Worm (Caenorhabditis elegans) whole organism, L1 larva: ENCODE measurements around the gene atg-9.

Experiments
- C04F5.9 ChIP-seq: sonication (generic microtip); optimal IDR thresholded peaks from 2 replicates; lab custom pipeline; 2016; ENCODE audit warnings: missing genetic modification characterization, missing compliant biosample characterization
- F16B12.6 ChIP-seq: fragments of 150-350 bp; optimal IDR thresholded peaks from 2 replicates; lab custom pipeline; 2014; ENCODE audit warnings: missing biosample characterization, missing genetic modification characterization
- alr-1 ChIP-seq: fragments of 200-800 bp; sonication (Bioruptor generic); optimal IDR thresholded peaks from 2 replicates; lab custom pipeline; 2018; ENCODE audit warnings: borderline replicate concordance, mild to moderate bottlenecking, missing genetic modification characterization, missing compliant biosample characterization
- ceh-63 ChIP-seq: fragments of 200-800 bp; sonication (Bioruptor generic); optimal IDR thresholded peaks from 2 replicates; lab custom pipeline; 2018; ENCODE audit warnings: mild to moderate bottlenecking, missing genetic modification characterization, missing compliant biosample characterization
- ceh-8 ChIP-seq: fragments of 200-800 bp; sonication (Bioruptor generic); optimal IDR thresholded peaks from 2 replicates; lab custom pipeline; 2018; ENCODE audit warnings: mild to moderate bottlenecking, missing genetic modification characterization, moderate library complexity, missing compliant biosample characterization
- ceh-82 ChIP-seq, 3 experiments: fragments of 150-350 bp in 1 of 3; sonication (generic microtip) in 2 of 3; optimal IDR thresholded peaks; 2 replicates each; lab custom pipeline; 2014 to 2017; ENCODE audit warnings: missing biosample characterization in 3 of 3, missing genetic modification characterization in 3 of 3
- ceh-88 ChIP-seq: fragments of 200-800 bp; sonication (Bioruptor generic); IDR thresholded peaks from 2 replicates; pipeline ENCODE4 v1.3.6; 2022; ENCODE audit warnings: missing genetic modification characterization, missing compliant biosample characterization
- dpl-1 ChIP-seq, 3 experiments: fragments of 150-350 bp in 2 of 3; sonication (generic microtip) in 1 of 3; optimal IDR thresholded peaks; 2 replicates each; lab custom pipeline; 2014 to 2017; ENCODE audit warnings: missing biosample characterization in 3 of 3, missing genetic modification characterization in 3 of 3, missing genetic modification reagents in 3 of 3
- dsc-1 ChIP-seq: sonication (generic microtip); optimal IDR thresholded peaks from 2 replicates; lab custom pipeline; 2016; ENCODE audit warnings: mild to moderate bottlenecking, missing genetic modification characterization, missing compliant biosample characterization
- efl-3 ChIP-seq: fragments of 200-800 bp; sonication (Bioruptor generic); optimal IDR thresholded peaks from 2 replicates; lab custom pipeline; 2018; ENCODE audit warnings: mild to moderate bottlenecking, missing genetic modification characterization, missing compliant biosample characterization
- elt-3 ChIP-seq, 6 experiments: fragments of 150-350 bp in 1 of 6; sonication (generic microtip); optimal IDR thresholded peaks; 2 replicates each; lab custom pipeline; 2017 to 2018; ENCODE audit warnings: missing biosample characterization in 6 of 6, missing genetic modification characterization in 6 of 6, inconsistent platforms in 1 of 6
- ets-5 ChIP-seq: fragments of 200-800 bp; sonication (Bioruptor generic); IDR thresholded peaks from 2 replicates; pipeline ENCODE4 v1.3.6; 2022; ENCODE audit warnings: missing genetic modification characterization, missing compliant biosample characterization
- fkh-10 ChIP-seq: sonication (generic microtip); optimal IDR thresholded peaks from 2 replicates; lab custom pipeline; 2017; ENCODE audit warnings: missing biosample characterization, missing genetic modification reagents, missing genetic modification characterization
- fkh-8 ChIP-seq: sonication (generic microtip); optimal IDR thresholded peaks from 2 replicates; lab custom pipeline; 2016; ENCODE audit warnings: mild to moderate bottlenecking, missing genetic modification characterization, missing compliant biosample characterization
- grh-1 ChIP-seq: fragments of 200-800 bp; sonication (Bioruptor generic); IDR thresholded peaks from 2 replicates; pipeline ENCODE4 v1.3.6; 2022; ENCODE audit warnings: missing genetic modification reagents, missing genetic modification characterization, missing compliant biosample characterization
- hpl-2 ChIP-seq: fragments of 150-350 bp; optimal IDR thresholded peaks from 2 replicates; lab custom pipeline; 2014; ENCODE audit warnings: missing biosample characterization, missing genetic modification reagents, missing genetic modification characterization
- jun-1 ChIP-seq: fragments of 150-350 bp; optimal IDR thresholded peaks from 2 replicates; lab custom pipeline; 2014; ENCODE audit warnings: missing biosample characterization, missing genetic modification reagents, missing genetic modification characterization
- lin-13 ChIP-seq: fragments of 150-350 bp; optimal IDR thresholded peaks from 2 replicates; lab custom pipeline; 2014; ENCODE audit warnings: missing biosample characterization, missing genetic modification reagents, missing genetic modification characterization
- lin-14 ChIP-seq: fragments of 200-800 bp; sonication (Bioruptor generic); optimal IDR thresholded peaks from 2 replicates; lab custom pipeline; 2018; ENCODE audit warnings: mild to moderate bottlenecking, missing genetic modification characterization, moderate library complexity, missing compliant biosample characterization
- lin-15B ChIP-seq: fragments of 150-350 bp; sonication (generic microtip); optimal IDR thresholded peaks from 3 replicates; lab custom pipeline; 2014; ENCODE audit warnings: missing biosample characterization, missing genetic modification characterization
- lin-35 ChIP-seq, 2 experiments: fragments of 150-350 bp; optimal IDR thresholded peaks; 2 replicates each; lab custom pipeline; 2014; ENCODE audit warnings: missing biosample characterization in 2 of 2, missing genetic modification characterization in 2 of 2, missing genetic modification reagents in 2 of 2
- lin-39 ChIP-seq: fragments of 150-350 bp; optimal IDR thresholded peaks from 2 replicates; lab custom pipeline; 2014; ENCODE audit warnings: missing biosample characterization, missing genetic modification reagents, missing genetic modification characterization
- lir-3 ChIP-seq: sonication (generic microtip); optimal IDR thresholded peaks from 2 replicates; lab custom pipeline; 2016; ENCODE audit warnings: mild to moderate bottlenecking, missing genetic modification characterization, moderate library complexity, missing compliant biosample characterization; ENCODE audit not compliant: poor library complexity
- lsy-2 ChIP-seq, 2 experiments: fragments of 150-350 bp; optimal IDR thresholded peaks; 2 replicates each; lab custom pipeline; 2014; ENCODE audit warnings: missing biosample characterization in 2 of 2, missing genetic modification characterization in 2 of 2
- mdl-1 ChIP-seq, 2 experiments: fragments of 150-350 bp; optimal IDR thresholded peaks; 2 replicates each; lab custom pipeline; 2014 to 2017; ENCODE audit warnings: missing biosample characterization in 2 of 2, missing genetic modification characterization in 2 of 2, inconsistent platforms in 1 of 2
- nhr-11 ChIP-seq: fragments of 150-350 bp; optimal IDR thresholded peaks from 2 replicates; lab custom pipeline; 2014; ENCODE audit warnings: missing biosample characterization, missing genetic modification characterization
- nhr-12 ChIP-seq: sonication (generic microtip); optimal IDR thresholded peaks from 2 replicates; lab custom pipeline; 2017; ENCODE audit warnings: missing biosample characterization, missing genetic modification characterization
- nhr-20 ChIP-seq: sonication (generic microtip); optimal IDR thresholded peaks from 2 replicates; lab custom pipeline; 2016; ENCODE audit warnings: mild to moderate bottlenecking, missing genetic modification characterization, missing compliant biosample characterization
- nhr-47 ChIP-seq: sonication (generic microtip); optimal IDR thresholded peaks from 2 replicates; lab custom pipeline; 2016; ENCODE audit warnings: mild to moderate bottlenecking, missing genetic modification characterization, moderate library complexity, missing compliant biosample characterization
- nhr-71 ChIP-seq: sonication (generic microtip); optimal IDR thresholded peaks from 2 replicates; lab custom pipeline; 2016; ENCODE audit warnings: mild to moderate bottlenecking, missing genetic modification characterization, moderate library complexity, missing compliant biosample characterization
- nhr-77 ChIP-seq: fragments of 150-350 bp; optimal IDR thresholded peaks from 2 replicates; lab custom pipeline; 2014; ENCODE audit warnings: missing biosample characterization, missing genetic modification characterization
- nhr-84 ChIP-seq: sonication (generic microtip); optimal IDR thresholded peaks from 2 replicates; lab custom pipeline; 2017; ENCODE audit warnings: missing biosample characterization, missing genetic modification characterization
- nhr-85 ChIP-seq: sonication (generic microtip); peaks from one replicate; lab custom pipeline; 2016; ENCODE audit warnings: missing genetic modification characterization, inconsistent platforms, missing compliant biosample characterization
- nhr-90 ChIP-seq: sonication (generic microtip); optimal IDR thresholded peaks from 2 replicates; lab custom pipeline; 2016; ENCODE audit warnings: mild to moderate bottlenecking, missing genetic modification characterization, missing compliant biosample characterization; ENCODE audit not compliant: poor library complexity
- pag-3 ChIP-seq: sonication (generic microtip); optimal IDR thresholded peaks from 2 replicates; lab custom pipeline; 2017; ENCODE audit warnings: missing genetic modification characterization, mild to moderate bottlenecking, missing compliant biosample characterization, antibody characterized with exemption, borderline replicate concordance; ENCODE audit not compliant: insufficient read depth
- pqm-1 ChIP-seq: sonication (generic microtip); optimal IDR thresholded peaks from 3 replicates; lab custom pipeline; 2017; ENCODE audit warnings: missing biosample characterization, missing genetic modification characterization
- rnt-1 ChIP-seq: sonication (generic microtip); optimal IDR thresholded peaks from 2 replicates; lab custom pipeline; 2016; ENCODE audit warnings: mild to moderate bottlenecking, missing genetic modification characterization, moderate library complexity, missing compliant biosample characterization
- sup-37 ChIP-seq: fragments of 200-800 bp; sonication (Bioruptor generic); optimal IDR thresholded peaks from 2 replicates; lab custom pipeline; 2018; ENCODE audit warnings: mild to moderate bottlenecking, missing genetic modification characterization, missing compliant biosample characterization
- swsn-7 ChIP-seq: sonication (generic microtip); optimal IDR thresholded peaks from 2 replicates; lab custom pipeline; 2016; ENCODE audit warnings: missing genetic modification characterization, missing compliant biosample characterization
- tlp-1 ChIP-seq: fragments of 150-350 bp; optimal IDR thresholded peaks from 2 replicates; lab custom pipeline; 2014; ENCODE audit warnings: missing biosample characterization, missing genetic modification characterization
- unc-62 ChIP-seq: fragments of 150-350 bp; optimal IDR thresholded peaks from 2 replicates; lab custom pipeline; 2014; ENCODE audit warnings: missing biosample characterization, missing genetic modification reagents, missing genetic modification characterization
- unc-98 ChIP-seq: fragments of 200-800 bp; sonication (Bioruptor generic); IDR thresholded peaks from 2 replicates; pipeline ENCODE4 v1.3.6; 2022; ENCODE audit warnings: missing genetic modification characterization, missing compliant biosample characterization
- xbp-1 ChIP-seq: sonication (generic microtip); optimal IDR thresholded peaks from 2 replicates; lab custom pipeline; 2016; ENCODE audit warnings: missing genetic modification characterization, missing compliant biosample characterization
- zag-1 ChIP-seq: fragments of 150-350 bp; optimal IDR thresholded peaks from 2 replicates; lab custom pipeline; 2014; ENCODE audit warnings: missing biosample characterization, missing genetic modification characterization
- zip-4 ChIP-seq: fragments of 200-800 bp; sonication (Bioruptor generic); optimal IDR thresholded peaks from 2 replicates; lab custom pipeline; 2018; ENCODE audit warnings: mild to moderate bottlenecking, missing genetic modification characterization, moderate library complexity, missing compliant biosample characterization
- ztf-4 ChIP-seq: fragments of 150-350 bp; optimal IDR thresholded peaks from 2 replicates; lab custom pipeline; 2014; ENCODE audit warnings: missing biosample characterization, missing genetic modification characterization

Gene atg-9

DNA sequence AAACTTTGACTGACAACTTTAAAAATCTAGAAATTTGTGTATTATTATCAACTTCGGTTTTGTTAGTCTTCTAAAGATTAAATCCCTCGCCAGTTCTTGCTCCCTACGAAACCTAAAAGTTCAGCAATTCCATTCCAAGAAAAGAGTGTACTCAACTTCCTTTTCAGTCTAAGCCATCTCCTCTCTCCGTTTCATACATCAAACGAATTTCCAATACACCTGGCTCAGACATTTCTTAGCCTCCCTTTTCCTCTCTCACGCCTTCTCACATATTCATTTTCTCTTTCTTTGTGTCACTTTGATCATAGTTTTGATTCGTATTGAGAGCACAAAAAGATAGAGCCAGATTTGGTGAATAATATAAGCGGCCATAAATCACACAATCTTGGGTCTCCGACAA is 47.1 kb downstream of the atg-9 start, which contains the start of gene nhr-253:
TSS of gene nhr-253 (plus strand) at position 285 of the 400 bp plus-strand sequence.
- TF ChIP-seq fkh-8 (tag; lab: Kevin White, UChicago): peak; percentile 82
- TF ChIP-seq dsc-1 (tag; lab: Kevin White, UChicago): peak; percentile 36
- peak; percentile 70 for TF ChIP-seq nhr-47 (tag; lab: Kevin White, UChicago)
- peak; percentile 33 for TF ChIP-seq nhr-20 (tag; lab: Kevin White, UChicago)
- TF ChIP-seq nhr-12: no peak
- no peak for TF ChIP-seq sup-37 (GFP tag; lab: Kevin White, UChicago)
- TF ChIP-seq, all 84 proteins: peak for 4

DNA sequence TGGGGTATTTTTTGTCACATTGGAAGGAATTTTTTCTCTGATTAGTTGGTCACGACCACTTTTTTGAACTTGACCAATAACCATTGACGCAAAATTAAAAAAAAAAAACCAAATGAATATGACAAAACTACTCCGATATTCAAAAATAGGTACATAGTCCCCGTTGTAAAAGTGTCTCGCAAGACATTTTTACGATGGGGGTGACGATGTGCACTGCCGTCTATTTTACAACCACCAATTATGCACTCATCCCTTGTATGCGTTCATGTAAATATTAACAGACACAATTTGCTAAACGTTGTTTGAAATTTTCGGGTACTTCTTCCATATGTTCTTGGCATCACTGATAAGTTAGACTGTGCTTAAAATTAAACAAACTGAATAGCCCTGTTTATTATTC is 50.5 kb downstream of the atg-9 start, which contains the start of gene scl-27:
TSS of gene scl-27 (plus strand) at position 301 of the 400 bp plus-strand sequence.
- TF ChIP-seq xbp-1: no peak

DNA sequence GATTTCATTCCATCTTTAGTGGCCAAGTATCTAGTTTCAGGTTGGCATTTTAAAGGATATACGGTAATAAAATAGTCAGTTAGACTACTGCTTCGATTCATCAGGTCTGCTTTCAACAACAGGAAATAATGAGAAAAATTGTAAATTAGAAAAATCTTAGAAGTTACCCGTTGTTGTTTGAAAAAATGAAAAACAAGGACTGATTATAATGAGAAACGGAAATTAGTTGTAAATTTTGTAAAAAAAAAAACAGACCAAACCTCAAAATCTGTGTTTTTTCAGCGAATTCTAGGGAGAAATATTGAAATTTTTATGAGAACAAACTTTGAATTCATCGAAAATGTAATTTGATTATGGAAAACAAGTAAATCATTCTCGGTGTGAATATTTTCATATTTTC is 53.8 kb downstream of the atg-9 start, which contains the start of gene srh-62:
TSS of gene srh-62 (minus strand) at position 101 of the 400 bp plus-strand sequence.
- TF ChIP-seq nhr-84 (tag; lab: Kevin White, UChicago) (no peak), fkh-8 (tag; lab: Kevin White, UChicago) (no peak), nhr-71 (no peak), elt-3 (tag; optimal IDR thresholded peaks at IDR 0.05; lab: Kevin White, UChicago) (no peak), lin-13 (GFP tag; lab: Kevin White, UChicago) (no peak), nhr-12 (no peak), efl-3 (GFP tag; lab: Kevin White, UChicago) (no peak), grh-1 (GFP tag; lab: Robert Waterston, UW) (no peak), sup-37 (GFP tag; lab: Kevin White, UChicago) (no peak), zag-1 (tag; lab: Kevin White, UChicago) (no peak), dpl-1 (GFP tag; optimal IDR thresholded peaks at IDR 0.05; lab: Kevin White, UChicago) (no peak), hpl-2 (GFP tag; lab: Kevin White, UChicago) (no peak), ceh-63 (no peak), tlp-1 (tag; lab: Kevin White, UChicago) (no peak), ets-5 (GFP tag; lab: Robert Waterston, UW) (no peak), nhr-90 (tag; lab: Kevin White, UChicago) (no peak), ceh-82 (tag; optimal IDR thresholded peaks at IDR 0.05; lab: Kevin White, UChicago) (no peak), lin-14 (GFP tag; lab: Kevin White, UChicago) (no peak), jun-1 (no peak), rnt-1 (tag; lab: Kevin White, UChicago) (no peak)

DNA sequence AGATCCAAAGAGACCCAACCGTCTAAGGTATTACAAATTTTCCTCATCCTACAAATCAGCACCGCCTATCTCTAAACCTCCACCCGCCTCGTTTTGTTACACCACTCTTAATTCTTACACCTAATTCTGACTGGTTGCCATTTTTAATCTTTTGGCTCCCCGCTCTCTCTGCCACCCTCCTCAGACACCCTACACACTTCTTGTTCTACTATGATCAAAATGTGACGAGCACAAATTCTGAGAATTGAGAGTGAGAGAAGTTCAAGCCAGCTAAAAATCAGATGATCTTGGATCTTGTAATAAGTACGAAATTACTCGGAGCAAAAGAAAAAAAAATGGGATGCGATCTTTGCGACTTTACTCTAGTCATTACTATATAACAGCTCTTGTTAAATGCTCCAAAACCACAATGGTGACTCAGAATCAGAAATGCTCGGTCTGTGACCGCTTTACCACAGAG is 55.1 kb downstream of the atg-9 start, which contains the start of gene nhr-252:
TSS of gene nhr-252 (plus strand) at position 410 of the 460 bp plus-strand sequence.
- no peak for TF ChIP-seq lin-35 (GFP tag; optimal IDR thresholded peaks at IDR 0.05; lab: Kevin White, UChicago)
- no peak for TF ChIP-seq sup-37 (GFP tag; lab: Kevin White, UChicago)
- no peak for TF ChIP-seq fkh-10 (GFP tag; lab: Kevin White, UChicago)
- TF ChIP-seq pag-3 (tag; lab: Kevin White, UChicago): no peak
- no peak for TF ChIP-seq zip-4 (GFP tag; lab: Kevin White, UChicago)
- no peak for TF ChIP-seq nhr-77 (tag; lab: Kevin White, UChicago)
- TF ChIP-seq nhr-84 (tag; lab: Kevin White, UChicago): no peak
- TF ChIP-seq C04F5.9 (tag; lab: Kevin White, UChicago): no peak
- no peak for TF ChIP-seq pqm-1 (tag; lab: Kevin White, UChicago)
- no peak for TF ChIP-seq nhr-12
- TF ChIP-seq efl-3 (GFP tag; lab: Kevin White, UChicago): no peak
- no peak for TF ChIP-seq ztf-4
- TF ChIP-seq lir-3: no peak
- TF ChIP-seq swsn-7 (tag; lab: Kevin White, UChicago): peak; percentile 13
- no peak for TF ChIP-seq unc-62 (GFP tag; lab: Kevin White, UChicago)
- no peak for TF ChIP-seq unc-98
- TF ChIP-seq ceh-88 (GFP tag; lab: Robert Waterston, UW): no peak
- TF ChIP-seq alr-1 (tag; lab: Kevin White, UChicago): no peak
- TF ChIP-seq nhr-11: no peak
- TF ChIP-seq mdl-1 (tag; optimal IDR thresholded peaks at IDR 0.05; lab: Kevin White, UChicago): no peak
- TF ChIP-seq lsy-2 (tag; optimal IDR thresholded peaks at IDR 0.05; lab: Kevin White, UChicago): no peak
- no peak for TF ChIP-seq lin-39 (tag; lab: Kevin White, UChicago)
- TF ChIP-seq nhr-47 (tag; lab: Kevin White, UChicago): peak; percentile 70
- no peak for TF ChIP-seq F16B12.6 (tag; lab: Kevin White, UChicago)
- no peak for TF ChIP-seq lin-15B (tag; lab: Kevin White, UChicago)
- TF ChIP-seq nhr-85 (tag; lab: Kevin White, UChicago): no peak
- no peak for TF ChIP-seq ceh-8
